Worm (Caenorhabditis elegans) whole organism, young adult: ENCODE measurements around the gene Y39A1C.1.

Experiments
- K12H6.12 ChIP-seq: fragments of 200-800 bp; sonication (Bioruptor generic); optimal IDR thresholded peaks from 2 replicates; lab custom pipeline; 2018; ENCODE audit warnings: mild to moderate bottlenecking, missing genetic modification characterization, missing compliant biosample characterization
- aptf-2 ChIP-seq: fragments of 200-800 bp; sonication (Bioruptor generic); conservative IDR thresholded peaks from 2 replicates; pipeline ENCODE4 v1.3.6; 2022; ENCODE audit warnings: missing genetic modification reagents, missing genetic modification characterization, missing compliant biosample characterization
- ccch-3 ChIP-seq: fragments of 200-800 bp; sonication (Bioruptor generic); optimal IDR thresholded peaks from 2 replicates; lab custom pipeline; 2018; ENCODE audit warnings: mild to moderate bottlenecking, missing genetic modification characterization, missing compliant biosample characterization
- dpl-1 ChIP-seq: fragments of 150-350 bp; optimal IDR thresholded peaks from 2 replicates; lab custom pipeline; 2014; ENCODE audit warnings: missing biosample characterization, missing genetic modification reagents, missing genetic modification characterization
- efl-1 ChIP-seq: fragments of 150-350 bp; optimal IDR thresholded peaks from 2 replicates; lab custom pipeline; 2014; ENCODE audit warnings: missing biosample characterization, missing genetic modification reagents, missing genetic modification characterization
- ekl-4 ChIP-seq: fragments of 200-800 bp; sonication (Bioruptor generic); IDR thresholded peaks from 2 replicates; pipeline ENCODE4 v1.3.6; 2022; ENCODE audit warnings: missing genetic modification reagents, missing genetic modification characterization, missing compliant biosample characterization
- let-526 ChIP-seq: fragments of 200-800 bp; sonication (Bioruptor generic); IDR thresholded peaks from 2 replicates; pipeline ENCODE4 v1.3.6; 2022; ENCODE audit warnings: missing genetic modification reagents, missing genetic modification characterization, missing compliant biosample characterization
- lsl-1 ChIP-seq: fragments of 200-800 bp; sonication (Bioruptor generic); optimal IDR thresholded peaks from 2 replicates; lab custom pipeline; 2018; ENCODE audit warnings: mild to moderate bottlenecking, missing genetic modification characterization, moderate library complexity, missing compliant biosample characterization
- rpc-1 ChIP-seq, 2 experiments: fragments of 150-350 bp in 1 of 2; sonication (generic microtip) in 1 of 2; optimal IDR thresholded peaks; 2 replicates each; lab custom pipeline; 2014 to 2018; ENCODE audit warnings: missing biosample characterization in 1 of 2, missing genetic modification characterization in 1 of 2, missing genetic modification reagents in 1 of 2, missing genotype in 1 of 2
- snpc-1.1 ChIP-seq: sonication (generic microtip); optimal IDR thresholded peaks from 2 replicates; lab custom pipeline; 2017; ENCODE audit warnings: missing genetic modification characterization, mild to moderate bottlenecking, missing compliant biosample characterization, antibody characterized with exemption, moderate library complexity, missing genotype, missing genetic modification reagents; ENCODE audit not compliant: insufficient read depth
- somi-1 ChIP-seq: fragments of 200-800 bp; sonication (Bioruptor generic); optimal IDR thresholded peaks from 2 replicates; lab custom pipeline; 2018; ENCODE audit warnings: mild to moderate bottlenecking, missing genetic modification characterization, missing compliant biosample characterization
- unc-62 ChIP-seq: fragments of 150-350 bp; optimal IDR thresholded peaks from 2 replicates; lab custom pipeline; 2014; ENCODE audit warnings: missing biosample characterization, missing genetic modification reagents, missing genetic modification characterization

- TF ChIP-seq unc-62 (GFP tag; lab: Kevin White, UChicago) (no peak), efl-1 (GFP tag; lab: Kevin White, UChicago) (no peak), rpc-1 (optimal IDR thresholded peaks at IDR 0.05; lab: Kevin White, UChicago) (no peak), rpc-1 (tag; optimal IDR thresholded peaks at IDR 0.05; lab: Kevin White, UChicago) (no peak), K12H6.12 (no peak), dpl-1 (no peak), snpc-1.1 (tag; lab: Kevin White, UChicago) (no peak), lsl-1 (GFP tag; lab: Kevin White, UChicago) (no peak), let-526 (no peak), ekl-4 (GFP tag; lab: Robert Waterston, UW) (no peak), aptf-2 (GFP tag; lab: Robert Waterston, UW) (no peak), ccch-3 (GFP tag; lab: Kevin White, UChicago) (no peak), somi-1 (GFP tag; lab: Kevin White, UChicago) (no peak)
These were observed 40.0 kb upstream of the Y39A1C.1 start for ce11 chrIII:10815199-10815598.
